Fruit fly (Drosophila melanogaster) whole organism, embryonic: ENCODE results near the gene dysf.
A peak's percentile ranks its signal among the peaks of the same experiment; 100 is the strongest.

Experiments used
- Awh ChIP-seq: fragments of 200-800 bp; sonication (Bioruptor generic); IDR thresholded peaks from 2 replicates; pipeline ENCODE4, ENCODE4 v1.3.6; 2022; ENCODE audit warnings: missing biosample characterization, missing genetic modification characterization
- CG12659 ChIP-seq: fragments of 200-800 bp; sonication (Bioruptor generic); optimal IDR thresholded peaks from 3 replicates; lab custom pipeline; 2017; ENCODE audit warnings: mild to moderate bottlenecking, missing biosample characterization, missing genetic modification reagents, missing genetic modification characterization
- CG13624 ChIP-seq: fragments of 200-800 bp; sonication (Bioruptor generic); optimal IDR thresholded peaks from 2 replicates; lab custom pipeline; 2016; ENCODE audit warnings: missing biosample characterization, missing genetic modification characterization
- CG13775 ChIP-seq: fragments of 200-800 bp; sonication (Bioruptor generic); optimal IDR thresholded peaks from 3 replicates; lab custom pipeline; 2017; ENCODE audit warnings: missing biosample characterization, mild to moderate bottlenecking, missing genetic modification characterization
- CG15479 ChIP-seq: fragments of 200-800 bp; sonication (Bioruptor generic); optimal IDR thresholded peaks from 3 replicates; lab custom pipeline; 2019; ENCODE audit warnings: missing biosample characterization, mild to moderate bottlenecking, missing genetic modification characterization, moderate library complexity
- CG15696 ChIP-seq: fragments of 200-800 bp; sonication (Bioruptor generic); optimal IDR thresholded peaks from 2 replicates; lab custom pipeline; 2019; ENCODE audit warnings: missing biosample characterization, mild to moderate bottlenecking, missing genetic modification characterization, moderate library complexity
- CG1602 ChIP-seq: fragments of 200-800 bp; sonication (Bioruptor generic); optimal IDR thresholded peaks from 3 replicates; lab custom pipeline; 2016; ENCODE audit warnings: missing biosample characterization, missing genetic modification characterization
- CG17361 ChIP-seq: fragments of 200-800 bp; sonication (Bioruptor generic); IDR thresholded peaks from 3 replicates; pipeline ENCODE4 v1.3.6; 2022; ENCODE audit warnings: missing biosample characterization, missing genetic modification characterization
- CG17829 ChIP-seq: fragments of 200-800 bp; optimal IDR thresholded peaks from 2 replicates; lab custom pipeline; 2019; ENCODE audit warnings: missing biosample characterization, mild to moderate bottlenecking, missing genetic modification characterization, moderate library complexity
- CG2875 ChIP-seq: fragments of 200-800 bp; sonication (Bioruptor generic); optimal IDR thresholded peaks from 2 replicates; lab custom pipeline; 2017; ENCODE audit warnings: missing biosample characterization, mild to moderate bottlenecking, missing genetic modification characterization, missing genetic modification reagents
- CG31441 ChIP-seq: fragments of 200-800 bp; sonication (Bioruptor generic); IDR thresholded peaks from 2 replicates; pipeline ENCODE4 v1.3.6; 2022; ENCODE audit warnings: missing biosample characterization, missing genetic modification characterization
- CG33557 ChIP-seq: fragments of 200-800 bp; sonication (Bioruptor generic); optimal IDR thresholded peaks from 2 replicates; lab custom pipeline; 2019; ENCODE audit warnings: missing biosample characterization, mild to moderate bottlenecking, missing genetic modification characterization, moderate library complexity
- CG43689 ChIP-seq: fragments of 200-800 bp; sonication (Bioruptor generic); IDR thresholded peaks from 2 replicates; pipeline ENCODE4 v1.3.6; 2022; ENCODE audit warnings: missing biosample characterization, missing genetic modification characterization
- CG8281 ChIP-seq: fragments of 200-800 bp; sonication (Bioruptor generic); optimal IDR thresholded peaks from 2 replicates; lab custom pipeline; 2018; ENCODE audit warnings: missing biosample characterization, mild to moderate bottlenecking, missing genetic modification characterization, moderate library complexity
- CHES-1-like ChIP-seq: fragments of 200-800 bp; sonication (Bioruptor generic); optimal IDR thresholded peaks from 2 replicates; lab custom pipeline; 2016; ENCODE audit warnings: missing biosample characterization, missing genetic modification characterization
- Camta ChIP-seq: fragments of 200-800 bp; sonication (Bioruptor generic); optimal IDR thresholded peaks from 2 replicates; lab custom pipeline; 2016; ENCODE audit warnings: missing biosample characterization, missing genetic modification characterization
- Dek ChIP-seq: fragments of 200-800 bp; sonication (Bioruptor generic); optimal IDR thresholded peaks from 3 replicates; lab custom pipeline; 2019; ENCODE audit warnings: missing biosample characterization, mild to moderate bottlenecking, missing genetic modification characterization, moderate library complexity
- Doc2 ChIP-seq: fragments of 200-800 bp; sonication (Bioruptor generic); IDR thresholded peaks from 2 replicates; pipeline ENCODE4 v1.3.6; 2022; ENCODE audit warnings: missing biosample characterization, missing genetic modification characterization
- Dref ChIP-seq: fragments of 200-800 bp; sonication (Bioruptor generic); IDR thresholded peaks from 2 replicates; pipeline ENCODE4 v1.3.6; 2022; ENCODE audit warnings: missing biosample characterization, missing genetic modification characterization
- E2f2 ChIP-seq: fragments of 200-800 bp; sonication (Bioruptor generic); IDR thresholded peaks from 2 replicates; pipeline ENCODE4 v1.3.6; 2022; ENCODE audit warnings: missing biosample characterization, missing genetic modification characterization
- Fer3 ChIP-seq: fragments of 200-800 bp; sonication (Bioruptor generic); optimal IDR thresholded peaks from 2 replicates; lab custom pipeline; 2018; ENCODE audit warnings: missing biosample characterization, mild to moderate bottlenecking, missing genetic modification characterization, moderate library complexity
- HLH3B ChIP-seq: fragments of 200-800 bp; sonication (Bioruptor generic); IDR thresholded peaks from 2 replicates; pipeline ENCODE4 v1.3.6; 2022; ENCODE audit warnings: missing biosample characterization, missing genetic modification characterization
- Hr3 ChIP-seq: fragments of 200-800 bp; sonication (Bioruptor generic); optimal IDR thresholded peaks from 3 replicates; lab custom pipeline; 2016; ENCODE audit warnings: missing biosample characterization, missing genetic modification characterization
- Kr ChIP-seq: fragments of 200-800 bp; sonication (Bioruptor generic); optimal IDR thresholded peaks from 2 replicates; lab custom pipeline; 2017; ENCODE audit warnings: missing biosample characterization, mild to moderate bottlenecking, missing genetic modification characterization
- MBD-R2 ChIP-seq: fragments of 200-800 bp; sonication (Bioruptor generic); IDR thresholded peaks from 2 replicates; pipeline ENCODE4 v1.3.6; 2022; ENCODE audit warnings: missing biosample characterization, missing genetic modification characterization
- Med ChIP-seq: fragments of 200-800 bp; sonication (Bioruptor generic); peaks from one replicate; lab custom pipeline; 2016; ENCODE audit warnings: missing biosample characterization, missing genetic modification characterization, mild to moderate bottlenecking, inconsistent platforms, moderate library complexity
- Mrtf ChIP-seq: fragments of 200-800 bp; sonication (Bioruptor generic); IDR thresholded peaks from 3 replicates; pipeline ENCODE4 v1.3.6; 2022; ENCODE audit warnings: missing biosample characterization, missing genetic modification characterization
- Oaz ChIP-seq: fragments of 200-800 bp; sonication (Bioruptor generic); IDR thresholded peaks from 2 replicates; pipeline ENCODE4 v1.3.6; 2022; ENCODE audit warnings: missing biosample characterization, missing genetic modification characterization
- Tbp ChIP-seq: fragments of >200 bp; optimal IDR thresholded peaks from 2 replicates; lab custom pipeline; 2018; ENCODE audit warnings: missing biosample characterization, missing genetic modification characterization
- Xbp1 ChIP-seq: fragments of 200-800 bp; sonication (Bioruptor generic); optimal IDR thresholded peaks from 3 replicates; lab custom pipeline; 2016; ENCODE audit warnings: missing biosample characterization, mild to moderate bottlenecking, missing genetic modification characterization
- ac ChIP-seq: fragments of 200-800 bp; sonication (Bioruptor generic); optimal IDR thresholded peaks from 3 replicates; lab custom pipeline; 2017; ENCODE audit warnings: missing biosample characterization, mild to moderate bottlenecking, missing genetic modification characterization
- bigmax ChIP-seq: fragments of 200-800 bp; sonication (Bioruptor generic); optimal IDR thresholded peaks from 2 replicates; lab custom pipeline; 2018; ENCODE audit warnings: missing biosample characterization, mild to moderate bottlenecking, missing genetic modification characterization
- cas ChIP-seq: fragments of 200-800 bp; sonication (Bioruptor generic); IDR thresholded peaks from 2 replicates; pipeline ENCODE4 v1.3.6; 2022; ENCODE audit warnings: missing biosample characterization, missing genetic modification characterization
- crc ChIP-seq: fragments of 200-800 bp; sonication (Bioruptor generic); optimal IDR thresholded peaks from 2 replicates; lab custom pipeline; 2016; ENCODE audit warnings: missing biosample characterization, missing genetic modification characterization
- dati ChIP-seq: fragments of 200-800 bp; sonication (Bioruptor generic); IDR thresholded peaks from 2 replicates; pipeline ENCODE4 v1.3.6; 2022; ENCODE audit warnings: missing biosample characterization, missing genetic modification characterization
- insv ChIP-seq, 2 experiments: fragments of 200-800 bp; sonication (Bioruptor generic); optimal IDR thresholded peaks; 3 replicates each; lab custom pipeline; 2016 to 2018; ENCODE audit warnings: missing biosample characterization in 2 of 2, missing genetic modification characterization in 2 of 2
- jigr1 ChIP-seq: fragments of 200-800 bp; sonication (Bioruptor generic); IDR thresholded peaks from 3 replicates; pipeline ENCODE4 v1.3.6; 2022; ENCODE audit warnings: missing biosample characterization, missing genetic modification characterization
- nmo ChIP-seq: fragments of 200-800 bp; sonication (Bioruptor generic); optimal IDR thresholded peaks from 2 replicates; lab custom pipeline; 2018; ENCODE audit warnings: missing biosample characterization, mild to moderate bottlenecking, missing genetic modification characterization, moderate library complexity
- otp ChIP-seq: fragments of 200-800 bp; sonication (Bioruptor generic); IDR thresholded peaks from 3 replicates; pipeline ENCODE4, ENCODE4 v1.3.6; 2022; ENCODE audit warnings: missing biosample characterization, missing genetic modification characterization
- pnt ChIP-seq: fragments of 200-800 bp; sonication (Bioruptor generic); optimal IDR thresholded peaks from 3 replicates; lab custom pipeline; 2016; ENCODE audit warnings: missing biosample characterization, missing genetic modification characterization
- prd ChIP-seq, 3 experiments: fragments of >200 bp in 2 of 3; fragments of 200-800 bp in 1 of 3; sonication (Bioruptor generic) in 1 of 3; optimal IDR thresholded peaks in 2 of 3; IDR thresholded peaks in 1 of 3; 2 replicates in 2 of 3; 3 replicates in 1 of 3; pipeline versions ENCODE4 v1.3.6 to Lab custom; 2017 to 2022; ENCODE audit warnings: missing biosample characterization in 1 of 3, missing genetic modification characterization in 1 of 3
- pum ChIP-seq: fragments of 200-800 bp; sonication (Bioruptor generic); optimal IDR thresholded peaks from 2 replicates; lab custom pipeline; 2016; ENCODE audit warnings: missing biosample characterization, missing genetic modification characterization
- ranshi ChIP-seq: fragments of 200-800 bp; sonication (Bioruptor generic); IDR thresholded peaks from 2 replicates; pipeline ENCODE4 v1.3.6; 2022; ENCODE audit warnings: missing biosample characterization, missing genetic modification characterization
- ro ChIP-seq: fragments of 200-800 bp; sonication (Bioruptor generic); IDR thresholded peaks from 2 replicates; pipeline ENCODE4 v1.3.6; 2022; ENCODE audit warnings: missing biosample characterization, missing genetic modification characterization
- sc ChIP-seq, 3 experiments: fragments of >200 bp in 2 of 3; fragments of 200-800 bp in 1 of 3; sonication (Bioruptor generic) in 1 of 3; optimal IDR thresholded peaks; 2 replicates in 2 of 3; 3 replicates in 1 of 3; lab custom pipeline; 2017; ENCODE audit warnings: mild to moderate bottlenecking in 1 of 3, missing biosample characterization in 1 of 3, missing genetic modification characterization in 1 of 3, missing genetic modification reagents in 1 of 3
- schlank ChIP-seq: fragments of 200-800 bp; sonication (Bioruptor generic); optimal IDR thresholded peaks from 2 replicates; lab custom pipeline; 2018; ENCODE audit warnings: missing biosample characterization, mild to moderate bottlenecking, missing genetic modification characterization
- scrt ChIP-seq: fragments of 200-800 bp; sonication (Bioruptor generic); optimal IDR thresholded peaks from 2 replicates; lab custom pipeline; 2018; ENCODE audit warnings: missing biosample characterization, mild to moderate bottlenecking, missing genetic modification characterization, moderate library complexity
- sug ChIP-seq: fragments of 200-800 bp; optimal IDR thresholded peaks from 2 replicates; lab custom pipeline; 2019; ENCODE audit warnings: missing biosample characterization, mild to moderate bottlenecking, missing genetic modification characterization, moderate library complexity
- trem ChIP-seq: fragments of 200-800 bp; optimal IDR thresholded peaks from 3 replicates; lab custom pipeline; 2019; ENCODE audit warnings: missing biosample characterization, mild to moderate bottlenecking, missing genetic modification characterization, moderate library complexity
- twi ChIP-seq: fragments of 200-800 bp; optimal IDR thresholded peaks from 2 replicates; lab custom pipeline; 2019; ENCODE audit warnings: missing biosample characterization, mild to moderate bottlenecking, missing genetic modification characterization, moderate library complexity
- unpg ChIP-seq: fragments of 200-800 bp; sonication (Bioruptor generic); optimal IDR thresholded peaks from 3 replicates; lab custom pipeline; 2018; ENCODE audit warnings: missing biosample characterization, mild to moderate bottlenecking, missing genetic modification characterization, moderate library complexity

Gene dysf

dm6 chr3R:26039793-26040335 is 58.6 kb downstream of the dysf start:
- TF ChIP-seq CG17829 (tag; lab: Kevin White, UChicago) (peak; percentile 55), schlank (no peak), CG15479 (GFP tag; lab: Kevin White, UChicago) (peak; percentile 34), twi (tag; lab: Kevin White, UChicago) (peak; percentile 71), CG12659 (GFP tag; lab: Kevin White, UChicago) (no peak), CG33557 (peak; percentile 22), CG15696 (tag; lab: Kevin White, UChicago) (no peak), Kr (GFP tag; lab: Kevin White, UChicago) (peak; percentile 73), CG31441 (GFP tag; lab: Robert Waterston, UW) (no peak), trem (tag; lab: Kevin White, UChicago) (peak; percentile 4), Hr3 (GFP tag; lab: Kevin White, UChicago) (no peak), sug (tag; lab: Kevin White, UChicago) (no peak), CG13775 (GFP tag; lab: Kevin White, UChicago) (no peak), unpg (no peak), Tbp (GFP tag; lab: Kevin White, UChicago) (peak; percentile 88), insv (GFP tag; optimal IDR thresholded peaks at IDR 0.05; lab: Kevin White, UChicago) (peak in 1 of 2 experiments; percentile 57), Dref (GFP tag; lab: Robert Waterston, UW) (no peak), CG8281 (no peak), ro (no peak), bigmax (no peak), scrt (no peak), Awh (GFP tag; lab: Robert Waterston, UW) (no peak), CG13624 (GFP tag; lab: Kevin White, UChicago) (no peak), E2f2 (GFP tag; lab: Robert Waterston, UW) (no peak), Doc2 (GFP tag; lab: Robert Waterston, UW) (no peak), Camta (GFP tag; lab: Kevin White, UChicago) (no peak), Xbp1 (GFP tag; lab: Kevin White, UChicago) (no peak), Mrtf (GFP tag; lab: Robert Waterston, UW) (no peak), CG17361 (GFP tag; lab: Robert Waterston, UW) (no peak), CHES-1-like (GFP tag; lab: Kevin White, UChicago) (no peak), Dek (tag; lab: Kevin White, UChicago) (no peak), pnt (GFP tag; lab: Kevin White, UChicago) (no peak), CG1602 (GFP tag; lab: Kevin White, UChicago) (no peak), ranshi (GFP tag; lab: Robert Waterston, UW) (no peak), Med (GFP tag; lab: Kevin White, UChicago) (no peak), CG43689 (GFP tag; lab: Robert Waterston, UW) (no peak), otp (GFP tag; lab: Robert Waterston, UW) (no peak), pum (GFP tag; lab: Kevin White, UChicago) (no peak), crc (no peak), Fer3 (tag; lab: Kevin White, UChicago) (no peak), HLH3B (no peak), CG2875 (no peak), Oaz (no peak), nmo (GFP tag; lab: Kevin White, UChicago) (no peak), ac (GFP tag; lab: Kevin White, UChicago) (peak; percentile 100), sc (optimal IDR thresholded peaks at IDR 0.05; lab: Kevin White, UChicago) (no peak), sc (GFP tag; optimal IDR thresholded peaks at IDR 0.05; lab: Kevin White, UChicago) (peak; percentile 51), prd (optimal IDR thresholded peaks at IDR 0.05; lab: Kevin White, UChicago) (no peak), prd (GFP tag; IDR thresholded peaks at IDR 0.05; lab: Robert Waterston, UW) (no peak), MBD-R2 (GFP tag; lab: Robert Waterston, UW) (no peak), dati (GFP tag; lab: Robert Waterston, UW) (no peak), jigr1 (GFP tag; lab: Robert Waterston, UW) (no peak), cas (GFP tag; lab: Robert Waterston, UW) (no peak)
